Fruit fly (Drosophila melanogaster): ENCODE data around the gene noc.

DNA sequence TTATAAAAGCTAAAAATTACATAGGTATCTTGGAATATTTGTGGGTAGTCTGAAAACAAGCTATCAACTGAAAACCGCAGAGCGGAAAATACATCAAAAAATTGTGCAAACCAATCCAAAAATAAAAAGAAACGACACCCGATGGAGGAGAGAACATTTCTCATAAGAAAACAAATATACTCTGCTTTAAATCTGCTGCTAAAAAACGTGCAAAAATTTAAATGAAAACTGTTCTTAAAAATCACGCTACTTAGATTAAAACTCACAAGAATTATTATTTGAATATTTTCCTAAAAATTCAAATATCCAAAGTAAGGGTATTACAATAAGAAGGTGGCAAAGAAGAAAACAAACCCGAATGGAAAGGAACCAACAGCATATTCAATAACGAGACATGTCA is 33.2 kb upstream of the noc start:
- TF ChIP-seq Ets65A (GFP tag): peak; percentile 61
- no peak for TF ChIP-seq E2f1 (GFP tag; IDR thresholded peaks at IDR 0.05)
- no peak for TF ChIP-seq lbe (GFP tag; optimal IDR thresholded peaks at IDR 0.05)
- TF ChIP-seq kay (GFP tag; optimal IDR thresholded peaks at IDR 0.05): no peak
- TF ChIP-seq aop (GFP tag; IDR thresholded peaks at IDR 0.05): no peak
- no peak for TF ChIP-seq Nf-YB (GFP tag; optimal IDR thresholded peaks at IDR 0.05)
- no peak for TF ChIP-seq Fer2 (tag; optimal IDR thresholded peaks at IDR 0.05)
- TF ChIP-seq insv (GFP tag; optimal IDR thresholded peaks at IDR 0.05): no peak
- peak; percentile 47 for TF ChIP-seq CG12391 (tag; optimal IDR thresholded peaks at IDR 0.05)
- TF ChIP-seq bsh (GFP tag; optimal IDR thresholded peaks at IDR 0.05): peak in 1 of 2 experiments; percentile 40

All from whole organism, embryonic.